Worm (Caenorhabditis elegans) whole organism, L4/young adult: ENCODE results near the gene nhr-211.

Source experiments
- W03F9.2 ChIP-seq: fragments of 150-350 bp; optimal IDR thresholded peaks from 2 replicates; lab custom pipeline; 2014; ENCODE audit warnings: missing biosample characterization, missing genetic modification characterization
- dao-5 ChIP-seq: sonication (generic microtip); optimal IDR thresholded peaks from 2 replicates; lab custom pipeline; 2016; ENCODE audit warnings: missing genotype, missing genetic modification characterization, moderate library complexity, missing compliant biosample characterization
- him-1 ChIP-seq: sonication (generic microtip); optimal IDR thresholded peaks from 2 replicates; lab custom pipeline; 2016; ENCODE audit warnings: missing genotype, missing genetic modification reagents, missing genetic modification characterization, missing compliant biosample characterization

The nhr-211 gene

DNA sequence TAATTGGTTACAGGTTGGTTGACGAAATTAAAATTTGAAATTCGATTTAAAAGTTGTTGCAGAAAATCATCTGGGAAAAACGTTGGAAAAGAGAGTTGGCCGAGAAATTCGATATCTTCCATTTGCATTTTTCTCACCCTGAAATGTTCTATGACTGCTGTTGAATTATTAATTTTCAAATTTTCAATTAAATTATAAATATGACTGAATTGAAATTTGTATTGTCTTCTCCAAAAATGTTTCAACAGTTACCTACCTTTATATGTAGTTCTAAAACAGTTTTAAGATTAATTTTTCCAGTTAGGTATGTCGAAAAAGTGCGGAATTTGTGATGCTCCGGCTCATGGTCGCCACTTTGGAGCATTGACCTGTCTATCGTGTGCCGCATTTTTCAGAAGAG is at the start of gene nhr-211:
TSS of gene nhr-211 (plus strand) at position 301 of the 400 bp plus-strand sequence.
- TF ChIP-seq him-1 (tag; lab: Kevin White, UChicago) (no peak), dao-5 (tag; lab: Kevin White, UChicago) (no peak), W03F9.2 (tag; lab: Kevin White, UChicago) (no peak)

DNA sequence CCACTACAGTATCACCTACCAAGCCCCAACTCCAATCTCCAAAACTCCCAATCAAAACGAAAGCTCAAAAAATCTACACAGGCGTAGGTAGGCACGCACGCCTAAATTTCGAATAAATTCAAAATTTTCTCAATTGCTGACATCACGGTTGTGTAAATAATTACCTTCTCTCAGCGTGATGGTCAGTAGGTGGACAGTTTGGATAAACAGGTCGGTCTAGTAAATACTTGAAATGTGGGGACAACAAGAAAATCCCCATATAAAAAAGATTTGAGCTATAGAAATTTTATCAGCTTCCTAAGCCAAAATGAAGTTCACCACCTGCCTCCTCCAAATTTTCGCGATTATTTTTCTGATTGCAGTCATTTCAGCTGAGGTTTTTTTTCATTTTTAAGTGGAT is 48.7 kb upstream of the nhr-211 start, which contains the start of gene B0554.1:
TSS of gene B0554.1 (plus strand) at position 301 of the 400 bp plus-strand sequence.
- TF ChIP-seq dao-5 (tag; lab: Kevin White, UChicago) (no peak), W03F9.2 (tag; lab: Kevin White, UChicago) (no peak), him-1 (tag; lab: Kevin White, UChicago) (no peak)

DNA sequence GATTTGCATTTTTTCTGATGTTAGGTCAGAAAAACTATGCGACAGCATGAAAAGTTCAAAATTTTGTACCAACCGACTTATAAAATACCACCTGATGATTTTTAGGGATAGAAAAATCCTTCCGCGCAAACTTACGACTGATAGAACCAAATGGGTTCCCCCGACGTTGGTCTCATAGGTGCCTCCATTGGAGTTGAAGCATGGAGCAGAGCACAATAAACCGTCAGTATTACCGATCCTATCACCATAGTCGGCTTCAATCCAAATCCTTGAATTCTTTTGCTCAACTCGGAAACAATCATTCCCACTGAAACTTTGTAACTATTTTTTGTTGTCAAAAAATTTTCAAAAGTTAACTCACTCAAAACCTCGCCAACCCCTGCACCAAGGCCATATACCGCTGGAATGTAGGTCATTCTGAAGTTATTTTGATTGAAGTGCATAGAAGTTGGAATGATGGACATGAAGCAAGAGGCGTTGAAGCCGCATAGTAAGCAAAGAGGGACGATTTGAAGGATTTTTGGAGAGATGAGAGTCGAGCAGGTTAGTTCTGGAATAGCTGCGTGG is 47.5 kb upstream of the nhr-211 start:
- TF ChIP-seq him-1 (tag; lab: Kevin White, UChicago), result no peak
- TF ChIP-seq W03F9.2 (tag; lab: Kevin White, UChicago), result no peak
- no peak for TF ChIP-seq dao-5 (tag; lab: Kevin White, UChicago)

DNA sequence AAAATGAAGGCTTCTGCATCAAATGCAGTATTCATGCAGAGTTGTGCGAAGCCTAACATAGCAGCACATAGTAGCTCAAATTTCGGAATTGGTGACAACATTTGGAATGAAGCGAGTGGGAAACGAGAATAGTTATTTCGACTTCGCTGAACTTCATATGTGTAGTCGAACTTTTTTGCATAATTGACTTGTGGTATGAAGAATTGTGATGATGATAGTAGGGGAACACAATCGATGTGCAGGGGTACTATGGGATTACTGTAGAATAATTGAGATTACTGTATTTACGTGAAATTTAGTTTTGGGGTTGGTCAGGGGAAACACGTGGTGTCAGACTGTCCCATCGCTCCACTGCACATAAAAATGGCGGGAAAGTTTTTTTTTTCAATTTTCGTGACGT is 45.9 kb upstream of the nhr-211 start, which contains the start of gene B0554.7:
TSS of gene B0554.7 (minus strand) at position 101 of the 400 bp plus-strand sequence.
- TF ChIP-seq dao-5 (tag; lab: Kevin White, UChicago) (no peak), him-1 (tag; lab: Kevin White, UChicago) (no peak), W03F9.2 (tag; lab: Kevin White, UChicago) (no peak)

DNA sequence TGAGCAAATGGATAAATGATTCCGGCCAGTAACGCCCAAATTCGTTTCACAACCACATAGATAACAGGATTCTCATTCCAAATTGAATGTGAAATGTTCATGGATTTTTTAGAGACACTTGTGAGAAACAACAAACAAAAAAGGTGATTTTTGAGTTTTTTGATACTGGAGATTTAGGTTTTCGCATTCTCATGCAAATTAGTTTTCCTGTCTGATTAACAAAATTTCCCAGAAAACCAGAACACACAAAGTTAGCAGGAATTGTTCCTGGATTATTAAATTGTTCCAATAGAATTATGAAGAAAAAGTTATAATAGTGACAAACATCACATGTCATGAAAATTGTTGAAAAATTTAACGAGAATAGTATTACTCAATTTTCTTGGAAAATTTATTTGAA is 43.6 kb upstream of the nhr-211 start, which contains the start of gene srh-33:
TSS of gene srh-33 (minus strand) at position 101 of the 400 bp plus-strand sequence.
- TF ChIP-seq W03F9.2 (tag; lab: Kevin White, UChicago) (no peak), dao-5 (tag; lab: Kevin White, UChicago) (no peak), him-1 (tag; lab: Kevin White, UChicago) (no peak)

DNA sequence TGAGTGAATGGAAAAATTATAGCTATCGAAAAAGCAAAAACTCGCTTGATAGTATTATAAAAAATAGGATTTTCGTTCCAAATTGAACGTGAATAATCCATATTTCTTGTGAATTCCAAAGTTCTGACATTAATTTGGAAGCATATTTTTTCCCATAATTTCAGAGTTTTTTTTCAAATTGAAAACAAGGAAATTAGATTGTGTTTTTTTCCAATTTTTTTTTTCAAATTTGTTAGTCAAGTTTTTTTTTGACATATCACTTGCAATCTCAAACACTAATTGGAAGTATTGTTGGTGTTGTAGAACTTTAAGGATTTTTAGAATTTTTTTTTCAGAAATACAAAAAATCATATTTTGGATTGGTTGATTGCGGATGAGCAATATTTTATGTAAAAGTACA is 40.2 kb upstream of the nhr-211 start, which contains the start of gene srh-34:
TSS of gene srh-34 (minus strand) at position 101 of the 400 bp plus-strand sequence.
- no peak for TF ChIP-seq W03F9.2 (tag; lab: Kevin White, UChicago)
- TF ChIP-seq dao-5 (tag; lab: Kevin White, UChicago), result no peak

DNA sequence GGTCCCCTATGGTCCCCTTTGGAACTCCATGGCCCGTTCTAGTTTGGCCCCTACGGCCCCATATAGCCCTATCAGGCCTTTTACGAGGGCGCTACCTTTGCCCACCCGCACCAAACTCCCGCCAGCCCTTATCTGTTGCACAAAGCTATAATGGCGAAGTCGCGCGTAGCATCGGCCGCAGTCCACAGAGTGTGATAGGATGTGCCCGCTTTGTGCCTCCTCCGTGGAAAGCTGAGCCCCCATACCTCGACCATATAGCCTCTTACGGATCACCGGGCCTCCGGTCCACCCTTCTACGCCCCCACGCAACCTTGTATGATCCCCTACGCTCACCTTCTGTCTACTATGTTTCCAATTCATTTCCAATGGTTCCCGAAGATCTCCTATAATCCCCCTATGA is 39.8 kb upstream of the nhr-211 start:
- TF ChIP-seq dao-5 (tag; lab: Kevin White, UChicago) (no peak), W03F9.2 (tag; lab: Kevin White, UChicago) (no peak), him-1 (tag; lab: Kevin White, UChicago) (no peak)

DNA sequence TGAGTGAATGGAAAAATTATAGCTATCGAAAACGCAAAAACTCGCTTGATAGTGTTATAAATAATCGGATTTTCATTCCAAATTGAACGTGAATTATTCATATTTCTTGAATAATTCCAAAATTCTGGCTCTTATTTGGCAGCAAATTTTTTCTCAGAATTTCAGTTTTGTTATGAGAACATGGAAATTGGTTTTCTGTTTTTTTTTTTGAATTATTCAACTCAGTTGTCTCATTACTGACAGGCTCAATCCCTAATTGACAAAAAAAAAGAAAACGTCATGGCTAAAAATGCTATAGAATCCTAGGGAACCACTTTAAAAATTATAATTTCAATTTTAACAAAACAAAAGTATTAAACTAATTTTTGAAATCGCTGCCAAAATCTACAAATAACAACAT is 37.7 kb upstream of the nhr-211 start, which contains the start of gene srh-35:
TSS of gene srh-35 (minus strand) at position 101 of the 400 bp plus-strand sequence.
- no peak for TF ChIP-seq him-1 (tag; lab: Kevin White, UChicago)
- TF ChIP-seq W03F9.2 (tag; lab: Kevin White, UChicago), result no peak
- no peak for TF ChIP-seq dao-5 (tag; lab: Kevin White, UChicago)

DNA sequence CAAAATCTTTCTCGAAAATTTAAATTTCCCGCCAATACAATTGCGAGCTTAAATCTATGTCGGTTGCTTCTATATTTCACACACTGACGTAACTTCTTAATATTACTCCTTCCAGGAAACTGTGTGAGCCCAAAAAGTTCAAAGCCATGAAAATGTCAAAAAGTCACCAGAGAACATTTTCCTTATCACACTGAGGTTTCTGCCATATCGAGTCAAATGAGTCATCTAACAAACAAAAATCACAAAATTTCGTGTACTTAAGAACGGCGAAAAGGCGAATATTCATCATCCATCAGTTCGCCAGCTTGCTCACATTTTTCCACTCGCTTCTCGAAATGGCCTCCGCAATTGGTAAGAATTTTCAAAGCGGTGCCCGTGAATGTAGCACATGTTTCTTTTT is 37.1 kb upstream of the nhr-211 start, which contains the start of gene M02H5.8:
TSS of gene M02H5.8 (plus strand) at position 297 of the 400 bp plus-strand sequence.
- TF ChIP-seq him-1 (tag; lab: Kevin White, UChicago), result no peak
- no peak for TF ChIP-seq dao-5 (tag; lab: Kevin White, UChicago)
- no peak for TF ChIP-seq W03F9.2 (tag; lab: Kevin White, UChicago)

DNA sequence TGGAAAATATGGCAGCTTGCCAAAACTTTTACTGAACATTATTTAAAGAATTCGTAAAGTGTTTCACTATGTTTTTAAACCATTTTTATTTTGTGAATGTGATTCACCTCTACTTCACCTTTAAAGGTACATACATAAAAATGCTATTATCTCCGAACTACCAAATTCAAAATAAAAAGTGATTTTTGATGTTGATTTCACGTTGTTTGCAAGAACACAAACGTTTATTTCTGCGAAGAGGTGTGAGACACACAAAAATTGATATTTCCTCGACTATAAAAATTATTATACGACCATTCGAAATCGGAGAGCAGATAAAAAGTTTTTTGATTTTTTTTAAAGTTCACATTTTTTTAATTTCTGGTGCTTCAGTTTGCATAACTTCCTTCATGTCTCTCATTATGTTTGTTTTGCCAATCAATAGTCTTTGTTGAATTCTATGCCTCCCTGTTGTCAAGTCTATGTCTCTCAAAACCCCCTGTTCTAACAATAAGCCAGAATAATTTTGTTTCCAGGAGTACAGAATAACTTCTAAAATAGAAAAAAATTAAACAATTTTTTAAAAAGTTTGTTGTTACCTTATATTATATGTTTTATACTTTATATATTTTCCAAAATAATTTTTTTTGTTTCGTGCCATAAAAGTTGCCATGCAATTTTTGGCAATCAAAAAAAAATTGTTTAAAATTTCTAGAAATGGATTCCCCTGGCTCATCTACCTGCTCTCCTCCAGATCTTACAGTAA is 35.9 kb upstream of the nhr-211 start, which contains the start of gene nhr-123:
TSS of gene nhr-123 (plus strand) at position 695 of the 745 bp plus-strand sequence.
- no peak for TF ChIP-seq him-1 (tag; lab: Kevin White, UChicago)
- no peak for TF ChIP-seq dao-5 (tag; lab: Kevin White, UChicago)
- no peak for TF ChIP-seq W03F9.2 (tag; lab: Kevin White, UChicago)

DNA sequence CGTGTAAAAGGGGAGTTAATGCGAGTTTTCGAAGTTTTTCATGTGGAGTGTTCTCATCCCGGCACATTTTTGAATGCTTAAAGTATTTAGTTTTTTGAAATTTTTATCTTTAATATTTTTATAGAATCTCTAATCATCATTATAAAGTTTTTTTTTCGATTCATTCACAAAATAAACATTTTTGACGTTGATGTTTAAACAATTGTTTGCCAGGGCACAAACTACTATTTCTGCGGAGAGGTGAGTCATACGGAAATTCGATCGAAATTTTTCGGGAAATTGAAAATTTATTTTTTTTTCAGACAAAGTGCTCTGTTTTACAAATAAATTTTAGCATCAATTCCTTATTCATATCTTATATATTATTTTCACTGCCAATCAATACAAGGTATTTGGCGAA is 33.2 kb upstream of the nhr-211 start, which contains the start of gene nhr-98:
TSS of gene nhr-98 (plus strand) at position 301 of the 400 bp plus-strand sequence.
- TF ChIP-seq dao-5 (tag; lab: Kevin White, UChicago), result no peak
- TF ChIP-seq him-1 (tag; lab: Kevin White, UChicago), result no peak
- TF ChIP-seq W03F9.2 (tag; lab: Kevin White, UChicago), result no peak

DNA sequence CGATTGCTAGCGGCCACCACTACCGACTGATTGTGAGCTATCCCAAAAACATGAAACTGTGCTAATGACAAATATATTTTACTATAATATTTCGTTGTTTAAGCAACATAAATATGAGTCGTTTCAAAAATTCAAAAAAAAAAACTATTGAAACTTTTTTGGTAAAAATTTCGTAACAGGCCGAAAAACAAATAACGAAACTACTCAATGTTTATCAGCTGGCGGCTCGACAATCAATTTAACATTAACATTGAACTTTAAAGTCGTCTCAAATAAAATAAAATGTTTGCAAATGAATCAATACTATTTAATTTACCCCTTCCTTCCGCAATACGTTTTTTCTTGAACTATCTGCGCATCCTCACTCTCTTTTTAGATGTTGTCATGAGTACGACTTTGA is 28.9 kb upstream of the nhr-211 start:
- TF ChIP-seq dao-5 (tag; lab: Kevin White, UChicago), result no peak
- TF ChIP-seq him-1 (tag; lab: Kevin White, UChicago), result no peak
- TF ChIP-seq W03F9.2 (tag; lab: Kevin White, UChicago), result no peak

DNA sequence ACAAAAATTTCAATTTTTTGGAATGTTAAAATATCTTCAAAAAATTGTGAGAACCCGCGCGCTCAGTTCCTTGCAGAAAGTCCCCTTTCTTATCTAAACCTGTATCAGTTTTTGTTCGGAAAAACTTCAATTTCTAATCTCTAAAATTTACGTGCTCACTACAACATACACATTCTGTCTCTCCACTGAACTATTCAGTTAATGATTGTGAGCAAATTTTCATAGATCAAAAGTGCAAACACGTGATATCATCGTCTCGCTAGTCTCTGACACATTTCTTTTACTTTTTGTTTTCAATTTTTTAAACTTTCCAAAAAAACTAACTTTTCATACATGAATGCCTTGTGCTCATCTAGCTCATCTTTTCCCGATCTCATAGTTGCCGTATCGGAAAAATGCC is 27.3 kb upstream of the nhr-211 start, which contains the start of gene nhr-203:
TSS of gene nhr-203 (plus strand) at position 332 of the 400 bp plus-strand sequence.
- TF ChIP-seq dao-5 (tag; lab: Kevin White, UChicago) (no peak), W03F9.2 (tag; lab: Kevin White, UChicago) (no peak), him-1 (tag; lab: Kevin White, UChicago) (no peak)
